Worm (Caenorhabditis elegans) whole organism, L4/young adult: ENCODE results near the gene F44E2.4.

Experiments used
- W03F9.2 ChIP-seq: fragments of 150-350 bp; optimal IDR thresholded peaks from 2 replicates; lab custom pipeline; 2014; ENCODE audit warnings: missing biosample characterization, missing genetic modification characterization
- dao-5 ChIP-seq: sonication (generic microtip); optimal IDR thresholded peaks from 2 replicates; lab custom pipeline; 2016; ENCODE audit warnings: missing genotype, missing genetic modification characterization, moderate library complexity, missing compliant biosample characterization
- him-1 ChIP-seq: sonication (generic microtip); optimal IDR thresholded peaks from 2 replicates; lab custom pipeline; 2016; ENCODE audit warnings: missing genotype, missing genetic modification reagents, missing genetic modification characterization, missing compliant biosample characterization

DNA sequence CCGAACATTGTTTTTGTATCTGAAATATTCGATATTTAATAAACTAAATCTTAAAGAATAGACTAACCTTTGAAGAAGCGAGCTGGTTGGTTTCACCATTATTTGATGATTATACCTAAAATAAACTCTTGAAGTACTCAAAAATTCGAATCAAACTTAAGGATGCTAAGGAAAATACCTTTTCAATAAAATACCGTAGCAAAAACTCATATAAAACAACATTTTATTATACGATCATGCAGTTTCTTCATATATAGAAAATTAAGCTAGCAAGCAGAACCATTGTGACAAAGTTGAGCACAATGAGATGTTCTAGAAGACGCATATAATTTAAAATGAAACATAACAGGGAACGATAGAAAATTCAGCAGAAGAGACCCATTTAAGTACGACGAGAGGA is 10.1 kb upstream of the F44E2.4 start, which contains the start of gene F44E2.7:
- TF ChIP-seq W03F9.2 (no peak), dao-5 (tag; lab: Kevin White, UChicago) (no peak), him-1 (tag; lab: Kevin White, UChicago) (no peak)
